Worm (Caenorhabditis elegans) whole organism, early embryonic: ENCODE data around the gene srx-42.

ENCODE experiments used
- B0310.2 ChIP-seq: sonication (generic microtip); optimal IDR thresholded peaks from 2 replicates; lab custom pipeline; 2016; ENCODE audit warnings: mild to moderate bottlenecking, missing genetic modification characterization, missing compliant biosample characterization
- F13C5.2 ChIP-seq: sonication (generic microtip); optimal IDR thresholded peaks from 2 replicates; lab custom pipeline; 2017; ENCODE audit warnings: mild to moderate bottlenecking, missing genetic modification characterization, inconsistent platforms, missing compliant biosample characterization
- aly-1 ChIP-seq: sonication (generic microtip); optimal IDR thresholded peaks from 2 replicates; lab custom pipeline; 2016; ENCODE audit warnings: missing genetic modification characterization, missing compliant biosample characterization
- ama-1 ChIP-seq: fragments of 150-350 bp; optimal IDR thresholded peaks from 2 replicates; lab custom pipeline; 2014
- ceh-13 ChIP-seq: fragments of 200-800 bp; sonication (Bioruptor generic); optimal IDR thresholded peaks from 2 replicates; lab custom pipeline; 2018; ENCODE audit warnings: mild to moderate bottlenecking, missing genetic modification characterization, missing compliant biosample characterization
- ceh-36 ChIP-seq: sonication (generic microtip); optimal IDR thresholded peaks from 2 replicates; lab custom pipeline; 2016; ENCODE audit warnings: missing genetic modification characterization, inconsistent platforms, missing compliant biosample characterization
- ets-7 ChIP-seq: sonication (generic microtip); optimal IDR thresholded peaks from 2 replicates; lab custom pipeline; 2016; ENCODE audit warnings: missing genotype, missing genetic modification characterization, missing compliant biosample characterization
- flt-1 ChIP-seq: fragments of 200-800 bp; sonication (Bioruptor generic); IDR thresholded peaks from 2 replicates; pipeline ENCODE4 v1.3.6; 2022; ENCODE audit warnings: missing genetic modification characterization, missing compliant biosample characterization
- hmbx-1 ChIP-seq: sonication (generic microtip); optimal IDR thresholded peaks from 2 replicates; lab custom pipeline; 2016; ENCODE audit warnings: mild to moderate bottlenecking, missing genetic modification characterization, missing compliant biosample characterization
- hmg-4 ChIP-seq: fragments of 200-800 bp; sonication (Bioruptor generic); optimal IDR thresholded peaks from 2 replicates; lab custom pipeline; 2018; ENCODE audit warnings: mild to moderate bottlenecking, missing genetic modification characterization, missing compliant biosample characterization
- hnd-1 ChIP-seq: sonication (generic microtip); optimal IDR thresholded peaks from 2 replicates; lab custom pipeline; 2016; ENCODE audit warnings: missing genetic modification characterization, missing compliant biosample characterization
- pes-1 ChIP-seq: fragments of 200-800 bp; sonication (Bioruptor generic); IDR thresholded peaks from 2 replicates; pipeline ENCODE4 v1.3.6; 2022; ENCODE audit warnings: missing genetic modification reagents, missing genetic modification characterization, missing compliant biosample characterization
- scrt-1 ChIP-seq: fragments of 200-800 bp; sonication (Bioruptor generic); IDR thresholded peaks from 2 replicates; pipeline ENCODE4 v1.3.6; 2022; ENCODE audit warnings: missing genetic modification characterization, missing compliant biosample characterization
- sea-1 ChIP-seq: fragments of 200-800 bp; sonication (Bioruptor generic); conservative IDR thresholded peaks from 2 replicates; pipeline ENCODE4 v1.3.6; 2022; ENCODE audit warnings: missing genetic modification characterization, missing compliant biosample characterization
- tbx-11 ChIP-seq: fragments of 200-800 bp; sonication (Bioruptor generic); IDR thresholded peaks from 2 replicates; pipeline ENCODE4 v1.3.6; 2022; ENCODE audit warnings: missing genetic modification characterization, missing compliant biosample characterization
- tbx-37 ChIP-seq: fragments of 200-800 bp; sonication (Bioruptor generic); conservative IDR thresholded peaks from 2 replicates; pipeline ENCODE4 v1.3.6; 2022; ENCODE audit warnings: missing genetic modification reagents, missing genetic modification characterization, missing compliant biosample characterization
- tra-4 ChIP-seq: sonication (generic microtip); optimal IDR thresholded peaks from 2 replicates; lab custom pipeline; 2017; ENCODE audit warnings: missing genetic modification characterization, missing compliant biosample characterization

Gene srx-42

ce11 chrV:13946385-13947019, 25.7 kb downstream of the srx-42 start, which contains the start of the genes srx-10 and clec-226:
TSS of gene srx-10 (minus strand) at chrV:13946485.
TSS of gene clec-226 (plus strand) at chrV:13946969.
- TF ChIP-seq ceh-13 (GFP tag; lab: Kevin White, UChicago): no peak
- no peak for TF ChIP-seq tbx-37 (GFP tag; lab: Robert Waterston, UW)
- no peak for TF ChIP-seq hmg-4
- TF ChIP-seq hnd-1 (tag; lab: Kevin White, UChicago): no peak
- no peak for TF ChIP-seq flt-1 (GFP tag; lab: Robert Waterston, UW)
- TF ChIP-seq sea-1 (GFP tag; lab: Robert Waterston, UW): no peak
- no peak for TF ChIP-seq ceh-36 (tag; lab: Kevin White, UChicago)
- TF ChIP-seq ets-7 (tag; lab: Kevin White, UChicago): no peak
- no peak for TF ChIP-seq tra-4 (tag; lab: Kevin White, UChicago)
- no peak for TF ChIP-seq hmbx-1 (tag; lab: Kevin White, UChicago)
- no peak for TF ChIP-seq pes-1 (GFP tag; lab: Robert Waterston, UW)
- no peak for TF ChIP-seq tbx-11
- TF ChIP-seq scrt-1 (GFP tag; lab: Robert Waterston, UW): no peak
- no peak for TF ChIP-seq aly-1
- TF ChIP-seq B0310.2 (tag; lab: Kevin White, UChicago): no peak
- no peak for TF ChIP-seq ama-1
- no peak for TF ChIP-seq F13C5.2 (tag; lab: Kevin White, UChicago)

ce11 chrV:13949010-13949409, 28.2 kb downstream of the srx-42 start, which contains the start of gene R10D12.6:
TSS of gene R10D12.6 (plus strand) at chrV:13949310.
- TF ChIP-seq ets-7 (tag; lab: Kevin White, UChicago) (no peak), scrt-1 (GFP tag; lab: Robert Waterston, UW) (no peak), flt-1 (GFP tag; lab: Robert Waterston, UW) (no peak), hmg-4 (no peak), tra-4 (tag; lab: Kevin White, UChicago) (no peak), B0310.2 (tag; lab: Kevin White, UChicago) (no peak), ceh-13 (GFP tag; lab: Kevin White, UChicago) (no peak), sea-1 (GFP tag; lab: Robert Waterston, UW) (no peak), F13C5.2 (tag; lab: Kevin White, UChicago) (no peak), tbx-11 (no peak), ama-1 (no peak), hmbx-1 (tag; lab: Kevin White, UChicago) (no peak)

- TF ChIP-seq ama-1 (no peak), pes-1 (GFP tag; lab: Robert Waterston, UW) (no peak), hmg-4 (no peak), B0310.2 (tag; lab: Kevin White, UChicago) (no peak), ceh-36 (tag; lab: Kevin White, UChicago) (no peak), sea-1 (GFP tag; lab: Robert Waterston, UW) (no peak), ets-7 (tag; lab: Kevin White, UChicago) (no peak), scrt-1 (GFP tag; lab: Robert Waterston, UW) (no peak), flt-1 (GFP tag; lab: Robert Waterston, UW) (no peak), F13C5.2 (tag; lab: Kevin White, UChicago) (no peak), ceh-13 (GFP tag; lab: Kevin White, UChicago) (no peak), aly-1 (no peak), tra-4 (tag; lab: Kevin White, UChicago) (no peak), hmbx-1 (tag; lab: Kevin White, UChicago) (no peak), tbx-11 (no peak), hnd-1 (tag; lab: Kevin White, UChicago) (no peak), tbx-37 (GFP tag; lab: Robert Waterston, UW) (no peak)
These were observed 28.9 kb downstream of the srx-42 start, which contains the start of gene R10D12.7 for ce11 chrV:13949752-13950151. TSS of gene R10D12.7 (plus strand) at chrV:13950052.

- TF ChIP-seq hmg-4 (no peak), flt-1 (GFP tag; lab: Robert Waterston, UW) (no peak), ceh-13 (GFP tag; lab: Kevin White, UChicago) (no peak), B0310.2 (tag; lab: Kevin White, UChicago) (no peak), tra-4 (tag; lab: Kevin White, UChicago) (no peak), pes-1 (GFP tag; lab: Robert Waterston, UW) (no peak), aly-1 (no peak), sea-1 (GFP tag; lab: Robert Waterston, UW) (no peak), ama-1 (no peak), tbx-37 (GFP tag; lab: Robert Waterston, UW) (no peak), hnd-1 (tag; lab: Kevin White, UChicago) (no peak), scrt-1 (GFP tag; lab: Robert Waterston, UW) (no peak), tbx-11 (no peak), hmbx-1 (tag; lab: Kevin White, UChicago) (no peak), F13C5.2 (tag; lab: Kevin White, UChicago) (no peak)
These were observed 32.4 kb downstream of the srx-42 start, which contains the start of gene R10D12.8 for ce11 chrV:13953191-13953590. TSS of gene R10D12.8 (minus strand) at chrV:13953291.

ce11 chrV:13954056-13954455, 33.2 kb downstream of the srx-42 start, which contains the start of gene swt-6:
TSS of gene swt-6 (plus strand) at chrV:13954356.
- TF ChIP-seq scrt-1 (GFP tag; lab: Robert Waterston, UW): no peak
- no peak for TF ChIP-seq tbx-11
- TF ChIP-seq tra-4 (tag; lab: Kevin White, UChicago): no peak
- TF ChIP-seq hmg-4: no peak
- TF ChIP-seq B0310.2 (tag; lab: Kevin White, UChicago): no peak
- TF ChIP-seq hmbx-1 (tag; lab: Kevin White, UChicago): no peak
- no peak for TF ChIP-seq ceh-36 (tag; lab: Kevin White, UChicago)
- no peak for TF ChIP-seq ama-1
- TF ChIP-seq ets-7 (tag; lab: Kevin White, UChicago): no peak
- TF ChIP-seq pes-1 (GFP tag; lab: Robert Waterston, UW): no peak
- no peak for TF ChIP-seq flt-1 (GFP tag; lab: Robert Waterston, UW)
- TF ChIP-seq tbx-37 (GFP tag; lab: Robert Waterston, UW): no peak
- no peak for TF ChIP-seq aly-1
- TF ChIP-seq hnd-1 (tag; lab: Kevin White, UChicago): no peak
- no peak for TF ChIP-seq ceh-13 (GFP tag; lab: Kevin White, UChicago)
- TF ChIP-seq F13C5.2 (tag; lab: Kevin White, UChicago): no peak
